Worm (Caenorhabditis elegans): ENCODE data around the gene H04D03.7.
A peak's percentile ranks its signal among the peaks of the same experiment; 100 is the strongest.

ce11 chrIII:10461164-10461546 lies 14.5 kb upstream of the H04D03.7 start, which contains the start of gene atx-2:
- TF ChIP-seq unc-62 (GFP tag; optimal IDR thresholded peaks at IDR 0.05), result peak; percentile 81
- peak; percentile 66 for TF ChIP-seq nhr-237 (tag; optimal IDR thresholded peaks at IDR 0.05)
- TF ChIP-seq lsy-2 (tag; optimal IDR thresholded peaks at IDR 0.05), result peak; percentile 68
- TF ChIP-seq nhr-12 (tag; optimal IDR thresholded peaks at IDR 0.05), result peak; percentile 100
- peak; percentile 100 for TF ChIP-seq unc-39 (tag; optimal IDR thresholded peaks at IDR 0.05)
- peak; percentile 92 for TF ChIP-seq elt-1 (tag; optimal IDR thresholded peaks at IDR 0.05; ENCODE audit: borderline replicate concordance, insufficient read depth)
- TF ChIP-seq elt-3 (tag; optimal IDR thresholded peaks at IDR 0.05), result peak; percentile 80
- TF ChIP-seq pha-4 (tag; optimal IDR thresholded peaks at IDR 0.05), result peak; percentile 91
- peak; percentile 74 for TF ChIP-seq nhr-28 (tag; optimal IDR thresholded peaks at IDR 0.05)
- TF ChIP-seq snpc-4 (tag; optimal IDR thresholded peaks at IDR 0.05), result no peak
- TF ChIP-seq tbx-8 (GFP tag; optimal IDR thresholded peaks at IDR 0.05), result peak; percentile 90
- peak; percentile 95 for TF ChIP-seq lin-13 (tag; optimal IDR thresholded peaks at IDR 0.05)
- peak; percentile 96 for TF ChIP-seq bed-3 (GFP tag; optimal IDR thresholded peaks at IDR 0.05)
- TF ChIP-seq zip-8 (tag; optimal IDR thresholded peaks at IDR 0.05), result no peak

All from whole organism, mixed stage, embryonic.